Fruit fly (Drosophila melanogaster) whole organism, embryonic: Measurements from ENCODE around the gene Cpr78E.

Experiments used
- ATbp ChIP-seq: fragments of 200-800 bp; sonication (Bioruptor generic); optimal IDR thresholded peaks from 2 replicates; lab custom pipeline; 2017; ENCODE audit warnings: missing biosample characterization, mild to moderate bottlenecking, missing genetic modification characterization, missing genetic modification reagents
- Antp ChIP-seq: fragments of 200-800 bp; sonication (Bioruptor generic); optimal IDR thresholded peaks from 3 replicates; lab custom pipeline; 2016; ENCODE audit warnings: missing biosample characterization, missing genetic modification characterization
- Awh ChIP-seq: fragments of 200-800 bp; sonication (Bioruptor generic); IDR thresholded peaks from 2 replicates; pipeline ENCODE4, ENCODE4 v1.3.6; 2022; ENCODE audit warnings: missing biosample characterization, missing genetic modification characterization
- CG11085 ChIP-seq: fragments of 200-800 bp; sonication (Bioruptor generic); IDR thresholded peaks from 2 replicates; pipeline ENCODE4 v1.3.6; 2022; ENCODE audit warnings: missing biosample characterization, missing genetic modification characterization
- CG11247 ChIP-seq: fragments of 200-800 bp; sonication (Bioruptor generic); IDR thresholded peaks from 2 replicates; pipeline ENCODE4 v1.3.6; 2022; ENCODE audit warnings: missing biosample characterization, missing genetic modification characterization
- CG12769 ChIP-seq: fragments of 200-800 bp; sonication (Bioruptor generic); optimal IDR thresholded peaks from 2 replicates; lab custom pipeline; 2019; ENCODE audit warnings: missing biosample characterization, mild to moderate bottlenecking, missing genetic modification characterization, moderate library complexity
- CG12942 ChIP-seq: fragments of 200-800 bp; sonication (Bioruptor generic); optimal IDR thresholded peaks from 3 replicates; lab custom pipeline; 2016; ENCODE audit warnings: missing biosample characterization, missing genetic modification characterization
- CG15269 ChIP-seq: fragments of 200-800 bp; sonication (Bioruptor generic); optimal IDR thresholded peaks from 2 replicates; lab custom pipeline; 2018; ENCODE audit warnings: missing biosample characterization, mild to moderate bottlenecking, missing genetic modification characterization, moderate library complexity
- CG17359 ChIP-seq: fragments of 200-800 bp; sonication (Bioruptor generic); optimal IDR thresholded peaks from 3 replicates; lab custom pipeline; 2018; ENCODE audit warnings: missing biosample characterization, mild to moderate bottlenecking, missing genetic modification characterization, moderate library complexity
- CG17829 ChIP-seq: fragments of 200-800 bp; optimal IDR thresholded peaks from 2 replicates; lab custom pipeline; 2019; ENCODE audit warnings: missing biosample characterization, mild to moderate bottlenecking, missing genetic modification characterization, moderate library complexity
- CG3407 ChIP-seq: fragments of 200-800 bp; sonication (Bioruptor generic); optimal IDR thresholded peaks from 2 replicates; lab custom pipeline; 2018; ENCODE audit warnings: missing biosample characterization, mild to moderate bottlenecking, missing genetic modification characterization
- CG6254 ChIP-seq: fragments of 200-800 bp; sonication (Bioruptor generic); optimal IDR thresholded peaks from 3 replicates; lab custom pipeline; 2017; ENCODE audit warnings: mild to moderate bottlenecking, missing biosample characterization, missing genetic modification reagents, missing genetic modification characterization
- CG6654 ChIP-seq: fragments of 200-800 bp; sonication (Bioruptor generic); optimal IDR thresholded peaks from 2 replicates; lab custom pipeline; 2017; ENCODE audit warnings: missing biosample characterization, mild to moderate bottlenecking, missing genetic modification characterization
- CG6791 ChIP-seq: fragments of 200-800 bp; sonication (Bioruptor generic); IDR thresholded peaks from 3 replicates; pipeline ENCODE4 v1.3.6; 2022; ENCODE audit warnings: missing biosample characterization, missing genetic modification characterization; ENCODE audit not compliant: partially characterized antibody
- CG6813 ChIP-seq: fragments of 200-800 bp; sonication (Bioruptor generic); optimal IDR thresholded peaks from 2 replicates; lab custom pipeline; 2017; ENCODE audit warnings: missing biosample characterization, missing genetic modification characterization, mild to moderate bottlenecking, moderate library complexity, missing genetic modification reagents
- CG8765 ChIP-seq: fragments of 200-800 bp; sonication (Bioruptor generic); IDR thresholded peaks from 2 replicates; pipeline ENCODE4 v1.3.6; 2022; ENCODE audit warnings: missing biosample characterization, missing genetic modification characterization
- CHES-1-like ChIP-seq: fragments of 200-800 bp; sonication (Bioruptor generic); optimal IDR thresholded peaks from 2 replicates; lab custom pipeline; 2016; ENCODE audit warnings: missing biosample characterization, missing genetic modification characterization
- D19B ChIP-seq: fragments of 200-800 bp; sonication (Bioruptor generic); optimal IDR thresholded peaks from 2 replicates; lab custom pipeline; 2017; ENCODE audit warnings: missing biosample characterization, mild to moderate bottlenecking, missing genetic modification characterization
- Ets65A ChIP-seq: fragments of 200-800 bp; sonication (Bioruptor generic); peaks from one replicate; lab custom pipeline; 2016; ENCODE audit warnings: missing biosample characterization, missing genetic modification characterization
- Fer2 ChIP-seq: fragments of 200-800 bp; sonication (Bioruptor generic); optimal IDR thresholded peaks from 2 replicates; lab custom pipeline; 2018; ENCODE audit warnings: missing biosample characterization, mild to moderate bottlenecking, missing genetic modification characterization, moderate library complexity
- HmgZ ChIP-seq: fragments of 200-800 bp; sonication (Bioruptor generic); optimal IDR thresholded peaks from 2 replicates; lab custom pipeline; 2018; ENCODE audit warnings: missing biosample characterization, mild to moderate bottlenecking, missing genetic modification characterization
- Med ChIP-seq: fragments of 200-800 bp; sonication (Bioruptor generic); peaks from one replicate; lab custom pipeline; 2016; ENCODE audit warnings: missing biosample characterization, missing genetic modification characterization, mild to moderate bottlenecking, inconsistent platforms, moderate library complexity
- Myb ChIP-seq: fragments of 200-800 bp; sonication (Bioruptor generic); optimal IDR thresholded peaks from 2 replicates; lab custom pipeline; 2016; ENCODE audit warnings: missing biosample characterization, missing genetic modification characterization
- Opbp ChIP-seq: fragments of 200-800 bp; sonication (Bioruptor generic); IDR thresholded peaks from 3 replicates; pipeline ENCODE4 v1.3.6; 2022; ENCODE audit warnings: missing biosample characterization, missing genetic modification characterization; ENCODE audit not compliant: partially characterized antibody
- Ravus ChIP-seq: fragments of 200-800 bp; sonication (Bioruptor generic); IDR thresholded peaks from 2 replicates; pipeline ENCODE4 v1.3.6; 2022; ENCODE audit warnings: missing biosample characterization, missing genetic modification characterization
- Stat92E ChIP-seq, 3 experiments: fragments of >200 bp in 2 of 3; fragments of 200-800 bp in 1 of 3; sonication (Bioruptor generic) in 1 of 3; optimal IDR thresholded peaks; 2 replicates each; lab custom pipeline; 2017 to 2019; ENCODE audit warnings: missing biosample characterization in 3 of 3, missing genetic modification characterization in 3 of 3, mild to moderate bottlenecking in 1 of 3, moderate library complexity in 1 of 3
- bab2 ChIP-seq: fragments of 200-800 bp; sonication (Bioruptor generic); optimal IDR thresholded peaks from 2 replicates; lab custom pipeline; 2016; ENCODE audit warnings: missing biosample characterization, missing genetic modification characterization
- ems ChIP-seq: fragments of 200-800 bp; sonication (Bioruptor generic); optimal IDR thresholded peaks from 3 replicates; lab custom pipeline; 2016; ENCODE audit warnings: missing biosample characterization, missing genetic modification characterization
- grn ChIP-seq: fragments of 200-800 bp; sonication (Bioruptor generic); optimal IDR thresholded peaks from 3 replicates; lab custom pipeline; 2017; ENCODE audit warnings: missing biosample characterization, missing genetic modification characterization
- ind ChIP-seq: fragments of 200-800 bp; sonication (Bioruptor generic); optimal IDR thresholded peaks from 3 replicates; lab custom pipeline; 2016; ENCODE audit warnings: missing biosample characterization, missing genetic modification characterization
- pfk ChIP-seq: fragments of 200-800 bp; sonication (Bioruptor generic); optimal IDR thresholded peaks from 2 replicates; lab custom pipeline; 2018; ENCODE audit warnings: missing biosample characterization, mild to moderate bottlenecking, missing genetic modification characterization, moderate library complexity
- ro ChIP-seq: fragments of 200-800 bp; sonication (Bioruptor generic); IDR thresholded peaks from 2 replicates; pipeline ENCODE4 v1.3.6; 2022; ENCODE audit warnings: missing biosample characterization, missing genetic modification characterization
- sisA ChIP-seq: fragments of 200-800 bp; sonication (Bioruptor generic); IDR thresholded peaks from 2 replicates; pipeline ENCODE4 v1.3.6; 2022; ENCODE audit warnings: missing biosample characterization, missing genetic modification characterization
- sna ChIP-seq: fragments of 200-800 bp; sonication (Bioruptor generic); IDR thresholded peaks from 2 replicates; pipeline ENCODE4 v1.3.6; 2022; ENCODE audit warnings: missing biosample characterization, missing genetic modification characterization; ENCODE audit not compliant: partially characterized antibody
- sr ChIP-seq: fragments of 200-800 bp; sonication (Bioruptor generic); IDR thresholded peaks from 3 replicates; pipeline ENCODE4 v1.3.6; 2022; ENCODE audit warnings: missing biosample characterization, missing genetic modification characterization
- vfl ChIP-seq: fragments of 200-800 bp; sonication (Bioruptor generic); optimal IDR thresholded peaks from 2 replicates; lab custom pipeline; 2016; ENCODE audit warnings: missing biosample characterization, missing genetic modification characterization
- vvl ChIP-seq: fragments of 200-800 bp; sonication (Bioruptor generic); IDR thresholded peaks from 2 replicates; pipeline ENCODE4 v1.3.6; 2022; ENCODE audit warnings: missing biosample characterization, missing genetic modification characterization
- wek ChIP-seq: fragments of 200-800 bp; sonication (Bioruptor generic); optimal IDR thresholded peaks from 3 replicates; lab custom pipeline; 2018; ENCODE audit warnings: missing biosample characterization, mild to moderate bottlenecking, missing genetic modification characterization, moderate library complexity
- zf30C ChIP-seq: fragments of 200-800 bp; sonication (Bioruptor generic); optimal IDR thresholded peaks from 3 replicates; lab custom pipeline; 2018; ENCODE audit warnings: missing biosample characterization, mild to moderate bottlenecking, missing genetic modification characterization

Gene Cpr78E

dm6 chr3L:21652768-21653167 lies 14.0 kb downstream of the Cpr78E start (continued):
- TF ChIP-seq wek (GFP tag; lab: Kevin White, UChicago) (no peak), CG6254 (GFP tag; lab: Kevin White, UChicago) (no peak), CG12942 (GFP tag; lab: Kevin White, UChicago) (peak; percentile 58), CG15269 (peak; percentile 66), CG6654 (GFP tag; lab: Kevin White, UChicago) (peak; percentile 63), CG8765 (GFP tag; lab: Robert Waterston, UW) (no peak), bab2 (GFP tag; lab: Kevin White, UChicago) (peak; percentile 74), CG3407 (GFP tag; lab: Kevin White, UChicago) (peak; percentile 37), D19B (GFP tag; lab: Kevin White, UChicago) (no peak), sna (GFP tag; lab: Robert Waterston, UW) (no peak), ind (GFP tag; lab: Kevin White, UChicago) (peak; percentile 71), CG6791 (GFP tag; lab: Robert Waterston, UW) (peak; percentile 55; the same call in 1 of the 3 replicates), CHES-1-like (peak; percentile 43), Stat92E (GFP tag; optimal IDR thresholded peaks at IDR 0.05; lab: Kevin White, UChicago) (peak in 1 of 3 experiments; percentile 16), sisA (peak; percentile 81), CG17829 (tag; lab: Kevin White, UChicago) (peak; percentile 83), ATbp (GFP tag; lab: Kevin White, UChicago) (peak; percentile 30), Myb (GFP tag; lab: Kevin White, UChicago) (peak; percentile 74), CG17359 (tag; lab: Kevin White, UChicago) (peak; percentile 72), CG11085 (GFP tag; lab: Robert Waterston, UW) (peak; percentile 78), ems (peak; percentile 33), vfl (GFP tag; lab: Kevin White, UChicago) (peak; percentile 29), Antp (GFP tag; lab: Kevin White, UChicago) (peak; percentile 75), HmgZ (tag; lab: Kevin White, UChicago) (peak; percentile 73), pfk (no peak)

DNA sequence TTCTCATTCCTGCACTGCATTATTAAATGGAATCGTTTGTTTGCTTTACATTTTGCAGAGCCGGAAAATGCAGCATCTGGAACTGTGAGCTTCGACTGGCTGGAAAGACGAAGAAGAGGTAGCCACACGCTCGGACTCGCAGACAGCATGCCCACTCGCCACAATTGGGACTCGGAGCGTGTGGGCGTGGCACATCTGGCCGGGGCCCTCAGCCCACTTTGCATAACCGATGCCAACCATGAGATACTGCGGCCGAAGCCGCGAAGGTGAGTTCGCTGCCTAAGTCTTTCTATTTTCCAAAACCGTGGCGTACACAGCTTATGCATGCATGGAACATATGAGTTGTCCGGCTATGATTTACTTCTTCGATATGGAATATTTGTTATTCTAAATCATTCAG lies 14.7 kb downstream of the Cpr78E start:
- TF ChIP-seq Opbp (GFP tag; lab: Robert Waterston, UW) (0 out of 3 replicates have a peak, but pooled peaks have one; percentile 39), CG11247 (GFP tag; lab: Robert Waterston, UW) (peak; percentile 32; the same call in 1 of the 2 replicates), Ets65A (peak; percentile 10), CG6813 (GFP tag; lab: Kevin White, UChicago) (no peak), Med (GFP tag; lab: Kevin White, UChicago) (peak; percentile 11), vvl (GFP tag; lab: Robert Waterston, UW) (peak; percentile 69; the same call in 1 of the 2 replicates), grn (GFP tag; lab: Kevin White, UChicago) (peak; percentile 3), CG12769 (tag; lab: Kevin White, UChicago) (peak; percentile 23), Fer2 (tag; lab: Kevin White, UChicago) (no peak), Ravus (GFP tag; lab: Robert Waterston, UW) (no peak), sr (GFP tag; lab: Robert Waterston, UW) (peak; percentile 84), ro (GFP tag; lab: Robert Waterston, UW) (no peak)

- TF ChIP-seq Awh (GFP tag; lab: Robert Waterston, UW) = peak; percentile 49
- TF ChIP-seq zf30C (GFP tag; lab: Kevin White, UChicago) = no peak
Observed at dm6 chr3L:21651412-21651811, 15.4 kb downstream of the Cpr78E start.
